Worm (Caenorhabditis elegans) whole organism, young adult: Measurements from ENCODE around the gene dlc-1.

Source experiments
- F55B11.4 ChIP-seq: sonication (generic microtip); optimal IDR thresholded peaks from 2 replicates; lab custom pipeline; 2016; ENCODE audit warnings: missing compliant biosample characterization, missing genetic modification characterization, borderline replicate concordance; ENCODE audit not compliant: insufficient read depth
- F57A8.1 ChIP-seq: fragments of 200-800 bp; sonication (Bioruptor generic); optimal IDR thresholded peaks from 2 replicates; lab custom pipeline; 2018; ENCODE audit warnings: mild to moderate bottlenecking, missing genetic modification characterization, moderate library complexity, missing compliant biosample characterization
- ets-4 ChIP-seq: fragments of 200-800 bp; sonication (Bioruptor generic); optimal IDR thresholded peaks from 2 replicates; lab custom pipeline; 2018; ENCODE audit warnings: mild to moderate bottlenecking, missing genetic modification characterization, missing compliant biosample characterization
- lsl-1 ChIP-seq: fragments of 200-800 bp; sonication (Bioruptor generic); optimal IDR thresholded peaks from 2 replicates; lab custom pipeline; 2018; ENCODE audit warnings: mild to moderate bottlenecking, missing genetic modification characterization, moderate library complexity, missing compliant biosample characterization
- mcd-1 ChIP-seq: fragments of 200-800 bp; sonication (Bioruptor generic); IDR thresholded peaks from 2 replicates; pipeline ENCODE4 v1.3.6; 2022; ENCODE audit warnings: missing genetic modification reagents, missing genetic modification characterization, missing compliant biosample characterization
- nhr-120 ChIP-seq: fragments of 200-800 bp; sonication (Bioruptor generic); IDR thresholded peaks from 2 replicates; pipeline ENCODE4 v1.3.6; 2022; ENCODE audit warnings: missing genetic modification characterization, missing compliant biosample characterization

DNA sequence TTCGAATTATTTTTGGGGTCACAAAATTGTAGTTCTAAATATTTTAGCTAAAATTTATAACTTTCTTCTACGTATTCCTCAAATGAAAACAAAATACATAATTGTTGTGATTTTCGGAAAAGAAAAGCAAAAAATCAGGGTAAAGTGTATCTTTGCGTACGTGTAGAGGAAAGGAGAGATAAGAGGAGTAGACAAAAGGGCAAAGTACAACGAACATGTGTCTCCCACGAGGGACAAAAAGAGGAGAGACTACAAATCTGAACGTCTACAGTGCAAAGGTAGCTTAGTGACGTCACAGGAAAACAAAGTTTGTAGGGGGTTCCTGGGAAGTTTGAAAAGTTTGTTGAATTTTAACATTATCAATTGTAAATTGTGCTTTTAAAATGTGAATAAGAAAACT, 16.1 kb downstream of the dlc-1 start:
- TF ChIP-seq nhr-120 (GFP tag; lab: Robert Waterston, UW) (no peak), F55B11.4 (no peak), ets-4 (GFP tag; lab: Kevin White, UChicago) (no peak), lsl-1 (GFP tag; lab: Kevin White, UChicago) (no peak), mcd-1 (peak; percentile 42), F57A8.1 (GFP tag; lab: Kevin White, UChicago) (no peak)
